Fruit fly (Drosophila melanogaster) whole organism, wandering third instar larva: Measurements from ENCODE around the gene Rnb.

ENCODE experiments used
- Abd-B ChIP-seq: fragments of >200 bp; optimal IDR thresholded peaks from 2 replicates; lab custom pipeline; 2017; ENCODE audit warnings: missing biosample characterization, missing genetic modification characterization
- CG32264 ChIP-seq: fragments of 200-800 bp; sonication (Bioruptor generic); optimal IDR thresholded peaks from 2 replicates; lab custom pipeline; 2016; ENCODE audit warnings: missing biosample characterization, missing genetic modification characterization
- CG9705 ChIP-seq: fragments of 200-800 bp; sonication (Bioruptor generic); optimal IDR thresholded peaks from 2 replicates; lab custom pipeline; 2018; ENCODE audit warnings: missing biosample characterization, mild to moderate bottlenecking, missing genetic modification characterization
- CrebA ChIP-seq: fragments of 200-800 bp; sonication (Bioruptor generic); optimal IDR thresholded peaks from 2 replicates; lab custom pipeline; 2016; ENCODE audit warnings: missing biosample characterization, mild to moderate bottlenecking, missing genetic modification characterization, borderline replicate concordance
- Dfd ChIP-seq: fragments of >200 bp; optimal IDR thresholded peaks from 2 replicates; lab custom pipeline; 2017; ENCODE audit warnings: missing biosample characterization, missing genetic modification characterization
- Dif ChIP-seq: fragments of 200-275, 200-300 bp; sonication (Bioruptor generic); optimal IDR thresholded peaks from 2 replicates; lab custom pipeline; 2018; ENCODE audit warnings: missing biosample characterization, missing genetic modification characterization; ENCODE audit not compliant: partially characterized antibody
- GATAd ChIP-seq: sonication (Bioruptor generic); optimal IDR thresholded peaks from 2 replicates; lab custom pipeline; 2016; ENCODE audit warnings: missing biosample characterization, missing genetic modification characterization
- HLH106 ChIP-seq: fragments of 200-800 bp; optimal IDR thresholded peaks from 3 replicates; lab custom pipeline; 2019; ENCODE audit warnings: missing biosample characterization, mild to moderate bottlenecking, missing genetic modification characterization, moderate library complexity
- Hr78 ChIP-seq: fragments of >200 bp; optimal IDR thresholded peaks from 2 replicates; lab custom pipeline; 2017; ENCODE audit warnings: missing biosample characterization, missing genetic modification characterization
- Hr83 ChIP-seq: fragments of 200-300 bp; sonication (Bioruptor generic); optimal IDR thresholded peaks from 2 replicates; lab custom pipeline; 2016; ENCODE audit warnings: missing biosample characterization, mild to moderate bottlenecking, missing genetic modification characterization, moderate library complexity; ENCODE audit not compliant: poor library complexity, severe bottlenecking
- Jra ChIP-seq: sonication (Bioruptor generic); optimal IDR thresholded peaks from 2 replicates; lab custom pipeline; 2016; ENCODE audit warnings: missing biosample characterization, missing genetic modification characterization
- Mio ChIP-seq: sonication (Bioruptor generic); optimal IDR thresholded peaks from 2 replicates; lab custom pipeline; 2016; ENCODE audit warnings: missing biosample characterization, missing genetic modification characterization
- Myc ChIP-seq: fragments of >200 bp; optimal IDR thresholded peaks from 2 replicates; lab custom pipeline; 2017
- N ChIP-seq: fragments of >200 bp; optimal IDR thresholded peaks from 2 replicates; lab custom pipeline; 2018; ENCODE audit warnings: missing biosample characterization, missing external identifiers, missing genetic modification characterization
- OdsH ChIP-seq: fragments of 200-800 bp; sonication (Bioruptor generic); optimal IDR thresholded peaks from 2 replicates; lab custom pipeline; 2016; ENCODE audit warnings: missing biosample characterization, mild to moderate bottlenecking, missing genetic modification characterization
- Rel ChIP-seq, 2 experiments: fragments of 200-800 bp; sonication (Bioruptor generic) in 1 of 2; optimal IDR thresholded peaks; 2 replicates in 1 of 2; 3 replicates in 1 of 2; lab custom pipeline; 2016 to 2019; ENCODE audit warnings: mild to moderate bottlenecking in 2 of 2, missing biosample characterization in 2 of 2, missing genetic modification characterization in 2 of 2, moderate library complexity in 1 of 2
- Sp1 ChIP-seq: fragments of 200-800 bp; sonication (Bioruptor generic); optimal IDR thresholded peaks from 3 replicates; lab custom pipeline; 2019; ENCODE audit warnings: missing biosample characterization, mild to moderate bottlenecking, missing genetic modification characterization, moderate library complexity
- Vsx2 ChIP-seq: fragments of 200-300, 225-300 bp; sonication (Bioruptor generic); optimal IDR thresholded peaks from 2 replicates; lab custom pipeline; 2018; ENCODE audit warnings: missing biosample characterization, missing genetic modification characterization; ENCODE audit not compliant: partially characterized antibody
- br ChIP-seq: fragments of 200-800 bp; sonication (Bioruptor generic); optimal IDR thresholded peaks from 2 replicates; lab custom pipeline; 2016; ENCODE audit warnings: missing biosample characterization, missing genetic modification characterization
- dl ChIP-seq, 2 experiments: fragments of 175-275, 200-275 bp in 1 of 2; fragments of 200-275 bp in 1 of 2; sonication (Bioruptor generic); optimal IDR thresholded peaks; lab custom pipeline; 2018; ENCODE audit warnings: mild to moderate bottlenecking in 2 of 2, missing biosample characterization in 2 of 2, missing genetic modification characterization in 2 of 2, moderate library complexity in 2 of 2; ENCODE audit not compliant: partially characterized antibody in 2 of 2, insufficient read depth in 1 of 2
- dmrt93B ChIP-seq: fragments of 200-800 bp; sonication (Bioruptor generic); optimal IDR thresholded peaks from 2 replicates; lab custom pipeline; 2018; ENCODE audit warnings: missing biosample characterization, mild to moderate bottlenecking, missing genetic modification characterization
- dsf ChIP-seq: sonication (Bioruptor generic); optimal IDR thresholded peaks from 2 replicates; lab custom pipeline; 2016; ENCODE audit warnings: missing biosample characterization, missing genetic modification characterization, borderline replicate concordance
- ey ChIP-seq: fragments of 200-800 bp; sonication (Bioruptor generic); optimal IDR thresholded peaks from 2 replicates; lab custom pipeline; 2016; ENCODE audit warnings: missing biosample characterization, missing genetic modification characterization
- foxo ChIP-seq, 2 experiments: fragments of 200-800 bp; sonication (Bioruptor generic); optimal IDR thresholded peaks; 2 replicates in 1 of 2; 3 replicates in 1 of 2; lab custom pipeline; 2016 to 2017; ENCODE audit warnings: missing biosample characterization in 2 of 2, missing genetic modification characterization in 2 of 2
- fru ChIP-seq: fragments of 200-800 bp; sonication (Bioruptor generic); optimal IDR thresholded peaks from 3 replicates; lab custom pipeline; 2016; ENCODE audit warnings: missing biosample characterization, mild to moderate bottlenecking, missing genetic modification characterization
- h ChIP-seq: fragments of 200-800 bp; sonication (Bioruptor generic); optimal IDR thresholded peaks from 3 replicates; lab custom pipeline; 2016; ENCODE audit warnings: missing biosample characterization, mild to moderate bottlenecking, missing genetic modification characterization
- jim ChIP-seq: fragments of 175-275, 200-325 bp; sonication (Bioruptor generic); optimal IDR thresholded peaks from 2 replicates; lab custom pipeline; 2016; ENCODE audit warnings: missing biosample characterization, mild to moderate bottlenecking, missing genetic modification characterization
- lola ChIP-seq: fragments of >200 bp; optimal IDR thresholded peaks from 2 replicates; lab custom pipeline; 2017; ENCODE audit warnings: missing biosample characterization, missing genetic modification characterization
- pan ChIP-seq: fragments of >200 bp; optimal IDR thresholded peaks from 2 replicates; lab custom pipeline; 2017
- psq ChIP-seq: fragments of 200-800 bp; sonication (Bioruptor generic); optimal IDR thresholded peaks from 3 replicates; lab custom pipeline; 2017; ENCODE audit warnings: missing biosample characterization, mild to moderate bottlenecking, missing genetic modification characterization, moderate library complexity
- rgr ChIP-seq: fragments of 200-800 bp; sonication (Bioruptor generic); optimal IDR thresholded peaks from 3 replicates; lab custom pipeline; 2016; ENCODE audit warnings: missing biosample characterization, mild to moderate bottlenecking, missing genetic modification characterization
- sage ChIP-seq: fragments of 200-800 bp; sonication (Bioruptor generic); optimal IDR thresholded peaks from 2 replicates; lab custom pipeline; 2016; ENCODE audit warnings: missing biosample characterization, mild to moderate bottlenecking, missing genetic modification characterization
- sv ChIP-seq: fragments of 200-800 bp; sonication (Bioruptor generic); optimal IDR thresholded peaks from 3 replicates; lab custom pipeline; 2016; ENCODE audit warnings: missing biosample characterization, missing genetic modification characterization
- tai ChIP-seq: sonication (Bioruptor generic); optimal IDR thresholded peaks from 2 replicates; lab custom pipeline; 2016; ENCODE audit warnings: missing biosample characterization, missing genetic modification characterization
- usp ChIP-seq: fragments of >200 bp; optimal IDR thresholded peaks from 2 replicates; lab custom pipeline; 2017; ENCODE audit warnings: missing biosample characterization, missing genetic modification characterization
- woc ChIP-seq: sonication (Bioruptor generic); optimal IDR thresholded peaks from 2 replicates; lab custom pipeline; 2016; ENCODE audit warnings: missing biosample characterization, mild to moderate bottlenecking, missing genetic modification characterization

Rnb gene

DNA sequence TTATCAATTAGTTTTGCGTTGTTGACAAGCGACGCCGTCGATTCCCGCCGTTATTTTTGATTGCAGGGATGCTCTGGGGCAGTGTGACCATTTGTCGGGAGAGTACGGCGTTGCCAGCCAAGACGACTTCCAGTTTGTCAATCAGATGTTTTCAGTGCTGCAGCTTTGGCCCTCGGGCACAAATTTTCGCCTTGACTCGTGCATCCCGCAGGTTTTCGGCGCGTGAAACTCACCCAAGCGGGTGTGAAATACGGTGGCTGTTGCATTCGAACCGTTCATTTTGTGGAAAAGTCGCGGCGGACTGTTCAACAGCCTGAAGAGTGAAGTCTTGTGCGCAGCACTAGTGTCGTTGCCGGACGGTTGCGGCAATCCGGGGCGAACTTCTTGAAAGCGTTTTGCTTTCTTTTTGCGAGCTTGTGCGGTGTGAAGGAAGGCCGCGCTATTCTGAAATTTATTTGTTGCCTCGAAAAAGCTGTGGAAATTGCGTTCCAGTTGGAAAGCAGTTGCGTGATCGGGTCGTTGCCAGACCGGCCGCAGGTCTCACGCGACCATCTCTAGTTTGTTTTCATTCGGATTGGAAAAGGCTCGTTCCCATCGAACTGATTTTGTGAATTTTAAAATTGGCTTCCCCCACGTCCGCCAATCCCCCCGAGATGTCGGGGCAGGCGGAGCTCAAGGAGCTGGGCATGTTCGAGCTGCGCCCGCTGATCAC lies 7.7 kb upstream of the Rnb start, which contains the start of the genes ca and ncd:
TSS of gene ca (plus strand) at position 130 of the 712 bp plus-strand sequence.
TSS of gene ncd (minus strand) at position 446 of the 712 bp plus-strand sequence.
- no peak for TF ChIP-seq lola (GFP tag; lab: Kevin White, UChicago)
- no peak for TF ChIP-seq dmrt93B (GFP tag; lab: Kevin White, UChicago)
- no peak for TF ChIP-seq GATAd (GFP tag; lab: Kevin White, UChicago)
- no peak for TF ChIP-seq Jra
- no peak for TF ChIP-seq usp (GFP tag; lab: Kevin White, UChicago)
- no peak for TF ChIP-seq Vsx2 (GFP tag; lab: Kevin White, UChicago)
- TF ChIP-seq Sp1 (GFP tag; lab: Kevin White, UChicago) = no peak
- TF ChIP-seq sage = no peak
- TF ChIP-seq woc (GFP tag; lab: Kevin White, UChicago) = no peak
- no peak for TF ChIP-seq Rel (GFP tag; optimal IDR thresholded peaks at IDR 0.05; lab: Kevin White, UChicago)
- no peak for TF ChIP-seq Rel (tag; optimal IDR thresholded peaks at IDR 0.05; lab: Kevin White, UChicago)
- no peak for TF ChIP-seq Myc

DNA sequence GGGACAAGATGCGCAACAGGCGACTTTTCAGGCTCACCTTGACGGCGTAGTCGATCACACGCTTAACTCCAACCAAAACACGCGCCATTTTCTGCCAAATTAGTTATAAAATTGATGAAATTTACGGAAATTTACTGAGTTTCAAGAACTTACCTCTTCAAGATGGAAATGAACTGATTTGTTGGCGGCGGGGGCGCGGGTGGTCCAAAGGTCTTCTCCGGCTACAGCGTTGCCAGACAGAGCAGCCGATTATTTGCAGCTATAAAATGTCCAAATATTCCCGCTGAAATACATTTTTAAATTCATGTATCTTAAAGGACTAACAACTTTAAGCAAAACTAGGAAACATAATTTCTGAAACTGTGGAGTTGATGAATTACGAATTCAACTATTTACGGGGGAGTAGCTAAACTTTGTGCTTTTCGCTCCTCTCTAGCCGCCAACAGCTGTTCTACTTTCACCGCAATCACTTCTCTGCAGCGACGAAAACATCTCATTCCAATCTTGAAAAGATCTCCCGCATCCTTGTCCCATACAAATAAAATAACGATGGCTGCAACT lies 3.7 kb upstream of the Rnb start, which contains the start of the genes Etfb and CG7789:
TSS of gene Etfb (minus strand) at position 193 of the 561 bp plus-strand sequence.
TSS of gene CG7789 (plus strand) at position 444 of the 561 bp plus-strand sequence.
- TF ChIP-seq usp (GFP tag; lab: Kevin White, UChicago) = no peak
- no peak for TF ChIP-seq woc (GFP tag; lab: Kevin White, UChicago)
- no peak for TF ChIP-seq CG32264 (GFP tag; lab: Kevin White, UChicago)
- TF ChIP-seq pan (lab: Kevin White, UChicago) = no peak
- no peak for TF ChIP-seq Rel (GFP tag; optimal IDR thresholded peaks at IDR 0.05; lab: Kevin White, UChicago)
- TF ChIP-seq Rel (tag; optimal IDR thresholded peaks at IDR 0.05; lab: Kevin White, UChicago) = peak; percentile 58
- peak; percentile 77 for TF ChIP-seq psq (GFP tag; lab: Kevin White, UChicago)
- TF ChIP-seq Jra = no peak
- TF ChIP-seq OdsH = peak; percentile 80
- TF ChIP-seq CrebA (GFP tag; lab: Kevin White, UChicago) = no peak
- no peak for TF ChIP-seq Mio (GFP tag; lab: Kevin White, UChicago)
- TF ChIP-seq rgr (GFP tag; lab: Kevin White, UChicago) = peak; percentile 88
- TF ChIP-seq N (GFP tag; lab: Kevin White, UChicago) = no peak
- peak; percentile 84 for TF ChIP-seq HLH106 (tag; lab: Kevin White, UChicago)
- peak; percentile 51 for TF ChIP-seq sv (GFP tag; lab: Kevin White, UChicago)
- no peak for TF ChIP-seq Dfd (GFP tag; lab: Kevin White, UChicago)
- peak; percentile 64 for TF ChIP-seq CG9705 (GFP tag; lab: Kevin White, UChicago)
- TF ChIP-seq dsf (GFP tag; lab: Kevin White, UChicago) = no peak
- TF ChIP-seq jim = no peak
- no peak for TF ChIP-seq br (GFP tag; lab: Kevin White, UChicago)
- TF ChIP-seq Sp1 (GFP tag; lab: Kevin White, UChicago) = peak; percentile 83
- no peak for TF ChIP-seq dl (GFP tag; optimal IDR thresholded peaks at IDR 0.05; lab: Kevin White, UChicago; ENCODE audit: insufficient read depth in 1 of 2, partially characterized antibody in 2 of 2)
- TF ChIP-seq Myc = peak; percentile 81
- TF ChIP-seq fru (GFP tag; lab: Kevin White, UChicago) = peak; percentile 80
- TF ChIP-seq Dif (GFP tag; lab: Kevin White, UChicago) = no peak
- no peak for TF ChIP-seq dmrt93B (GFP tag; lab: Kevin White, UChicago)
- peak in 1 of 2 experiments; percentile 91 for TF ChIP-seq foxo (GFP tag; optimal IDR thresholded peaks at IDR 0.05; lab: Kevin White, UChicago)
- no peak for TF ChIP-seq Hr78 (GFP tag; lab: Kevin White, UChicago)
- peak; percentile 84 for TF ChIP-seq ey (GFP tag; lab: Kevin White, UChicago)
- TF ChIP-seq GATAd (GFP tag; lab: Kevin White, UChicago) = no peak
- peak; percentile 52 for TF ChIP-seq Hr83 (GFP tag; lab: Kevin White, UChicago)
- peak; percentile 86 for TF ChIP-seq h (GFP tag; lab: Kevin White, UChicago)
- TF ChIP-seq Abd-B (GFP tag; lab: Kevin White, UChicago) = no peak
- no peak for TF ChIP-seq tai (GFP tag; lab: Kevin White, UChicago)
